Fruit fly (Drosophila melanogaster) whole organism, embryonic: ENCODE measurements around the gene CG42272.

Experiments
- ATbp ChIP-seq: fragments of 200-800 bp; sonication (Bioruptor generic); optimal IDR thresholded peaks from 2 replicates; lab custom pipeline; 2017; ENCODE audit warnings: missing biosample characterization, mild to moderate bottlenecking, missing genetic modification characterization, missing genetic modification reagents
- Antp ChIP-seq: fragments of 200-800 bp; sonication (Bioruptor generic); optimal IDR thresholded peaks from 3 replicates; lab custom pipeline; 2016; ENCODE audit warnings: missing biosample characterization, missing genetic modification characterization
- Atf3 ChIP-seq: fragments of 200-800 bp; sonication (Bioruptor generic); optimal IDR thresholded peaks from 3 replicates; lab custom pipeline; 2016; ENCODE audit warnings: missing biosample characterization, missing genetic modification characterization
- C15 ChIP-seq: fragments of 200-800 bp; sonication (Bioruptor generic); IDR thresholded peaks from 3 replicates; pipeline ENCODE4 v1.3.6; 2022; ENCODE audit warnings: missing biosample characterization, missing genetic modification characterization
- CG10431 ChIP-seq: fragments of 200-800 bp; sonication (Bioruptor generic); optimal IDR thresholded peaks from 3 replicates; lab custom pipeline; 2018; ENCODE audit warnings: missing biosample characterization, mild to moderate bottlenecking, missing genetic modification characterization
- CG10959 ChIP-seq: fragments of 200-800 bp; sonication (Bioruptor generic); IDR thresholded peaks from 2 replicates; pipeline ENCODE4 v1.3.6; 2022; ENCODE audit warnings: missing biosample characterization, missing genetic modification characterization
- CG11695 ChIP-seq: fragments of 200-800 bp; sonication (Bioruptor generic); IDR thresholded peaks from 3 replicates; pipeline ENCODE4 v1.3.6; 2022; ENCODE audit warnings: missing biosample characterization, missing genetic modification characterization
- CG12236 ChIP-seq: fragments of 200-800 bp; sonication (Bioruptor generic); optimal IDR thresholded peaks from 2 replicates; lab custom pipeline; 2016; ENCODE audit warnings: missing biosample characterization, missing genetic modification characterization
- CG12744 ChIP-seq: fragments of 200-800 bp; sonication (Bioruptor generic); optimal IDR thresholded peaks from 2 replicates; lab custom pipeline; 2016; ENCODE audit warnings: missing biosample characterization, missing genetic modification characterization
- CG13424 ChIP-seq: fragments of 200-800 bp; sonication (Bioruptor generic); optimal IDR thresholded peaks from 2 replicates; lab custom pipeline; 2019; ENCODE audit warnings: missing biosample characterization, mild to moderate bottlenecking, missing genetic modification characterization, moderate library complexity
- CG14441 ChIP-seq: fragments of 200-800 bp; sonication (Bioruptor generic); IDR thresholded peaks from 2 replicates; pipeline ENCODE4 v1.3.6; 2022; ENCODE audit warnings: missing biosample characterization, missing genetic modification characterization
- CG14860 ChIP-seq: fragments of 200-800 bp; sonication (Bioruptor generic); IDR thresholded peaks from 3 replicates; pipeline ENCODE4 v1.3.6; 2022; ENCODE audit warnings: missing biosample characterization, missing genetic modification characterization; ENCODE audit not compliant: partially characterized antibody
- CG2202 ChIP-seq: fragments of 200-800 bp; sonication (Bioruptor generic); optimal IDR thresholded peaks from 2 replicates; lab custom pipeline; 2018; ENCODE audit warnings: missing biosample characterization, mild to moderate bottlenecking, missing genetic modification characterization
- CG30431 ChIP-seq: fragments of 200-800 bp; sonication (Bioruptor generic); optimal IDR thresholded peaks from 2 replicates; lab custom pipeline; 2017; ENCODE audit warnings: missing biosample characterization, missing genetic modification characterization
- CG43689 ChIP-seq: fragments of 200-800 bp; sonication (Bioruptor generic); IDR thresholded peaks from 2 replicates; pipeline ENCODE4 v1.3.6; 2022; ENCODE audit warnings: missing biosample characterization, missing genetic modification characterization
- CG4424 ChIP-seq: fragments of 200-800 bp; sonication (Bioruptor generic); optimal IDR thresholded peaks from 3 replicates; lab custom pipeline; 2016; ENCODE audit warnings: missing biosample characterization, missing genetic modification characterization
- CG6254 ChIP-seq: fragments of 200-800 bp; sonication (Bioruptor generic); optimal IDR thresholded peaks from 3 replicates; lab custom pipeline; 2017; ENCODE audit warnings: mild to moderate bottlenecking, missing biosample characterization, missing genetic modification reagents, missing genetic modification characterization
- CG8281 ChIP-seq: fragments of 200-800 bp; sonication (Bioruptor generic); optimal IDR thresholded peaks from 2 replicates; lab custom pipeline; 2018; ENCODE audit warnings: missing biosample characterization, mild to moderate bottlenecking, missing genetic modification characterization, moderate library complexity
- CG8359 ChIP-seq: fragments of 200-800 bp; sonication (Bioruptor generic); optimal IDR thresholded peaks from 2 replicates; lab custom pipeline; 2017; ENCODE audit warnings: missing biosample characterization, mild to moderate bottlenecking, missing genetic modification characterization, borderline replicate concordance
- Dip3 ChIP-seq: fragments of 200-800 bp; sonication (Bioruptor generic); optimal IDR thresholded peaks from 3 replicates; lab custom pipeline; 2016; ENCODE audit warnings: missing biosample characterization, missing genetic modification characterization
- Ets97D ChIP-seq: fragments of 200-800 bp; sonication (Bioruptor generic); optimal IDR thresholded peaks from 3 replicates; lab custom pipeline; 2016; ENCODE audit warnings: missing biosample characterization, missing genetic modification characterization
- H2.0 ChIP-seq: fragments of 200-800 bp; sonication (Bioruptor generic); IDR thresholded peaks from 2 replicates; pipeline ENCODE4 v1.3.6; 2022; ENCODE audit warnings: missing biosample characterization, missing genetic modification characterization
- HLH3B ChIP-seq: fragments of 200-800 bp; sonication (Bioruptor generic); IDR thresholded peaks from 2 replicates; pipeline ENCODE4 v1.3.6; 2022; ENCODE audit warnings: missing biosample characterization, missing genetic modification characterization
- Hr39 ChIP-seq: fragments of >200 bp; optimal IDR thresholded peaks from 2 replicates; lab custom pipeline; 2017
- Lhr ChIP-seq: fragments of 200-800 bp; sonication (Bioruptor generic); optimal IDR thresholded peaks from 3 replicates; lab custom pipeline; 2017; ENCODE audit warnings: mild to moderate bottlenecking, missing biosample characterization, missing genetic modification reagents, missing genetic modification characterization
- Lim3 ChIP-seq: fragments of 200-800 bp; sonication (Bioruptor generic); IDR thresholded peaks from 2 replicates; pipeline ENCODE4 v1.3.6; 2022; ENCODE audit warnings: missing biosample characterization, missing genetic modification characterization
- NFAT ChIP-seq: fragments of 200-800 bp; sonication (Bioruptor generic); IDR thresholded peaks from 2 replicates; pipeline ENCODE4 v1.3.6; 2022; ENCODE audit warnings: missing biosample characterization, missing genetic modification characterization
- Sin3A ChIP-seq: fragments of >200 bp; optimal IDR thresholded peaks from 2 replicates; lab custom pipeline; 2018
- Ssrp ChIP-seq: fragments of 200-800 bp; sonication (Bioruptor generic); optimal IDR thresholded peaks from 2 replicates; lab custom pipeline; 2018; ENCODE audit warnings: missing biosample characterization, mild to moderate bottlenecking, missing genetic modification characterization, moderate library complexity
- Taf1 ChIP-seq: fragments of 200-800 bp; sonication (Bioruptor generic); IDR thresholded peaks from 2 replicates; pipeline ENCODE4 v1.3.6; 2022; ENCODE audit warnings: missing biosample characterization, missing genetic modification characterization
- Trl ChIP-seq, 3 experiments: fragments of >200 bp in 2 of 3; fragments of 200-800 bp in 1 of 3; sonication (Bioruptor generic) in 1 of 3; optimal IDR thresholded peaks; 2 replicates in 1 of 3; 3 replicates in 2 of 3; lab custom pipeline; 2016 to 2017; ENCODE audit warnings: missing biosample characterization in 1 of 3, missing genetic modification characterization in 1 of 3
- amos ChIP-seq: fragments of 200-800 bp; sonication (Bioruptor generic); IDR thresholded peaks from 2 replicates; pipeline ENCODE4 v1.3.6; 2022; ENCODE audit warnings: missing biosample characterization, missing genetic modification characterization; ENCODE audit not compliant: partially characterized antibody
- crp ChIP-seq, 2 experiments: fragments of 200-800 bp; sonication (Bioruptor generic); optimal IDR thresholded peaks; 2 replicates in 1 of 2; 3 replicates in 1 of 2; lab custom pipeline; 2017; ENCODE audit warnings: missing biosample characterization in 2 of 2, missing genetic modification characterization in 2 of 2, mild to moderate bottlenecking in 1 of 2, moderate library complexity in 1 of 2
- dysf ChIP-seq: fragments of 200-800 bp; sonication (Bioruptor generic); IDR thresholded peaks from 3 replicates; pipeline ENCODE4 v1.3.6; 2022; ENCODE audit warnings: missing biosample characterization, missing genetic modification characterization
- fd102C ChIP-seq: fragments of 200-800 bp; sonication (Bioruptor generic); optimal IDR thresholded peaks from 2 replicates; lab custom pipeline; 2018; ENCODE audit warnings: missing biosample characterization, mild to moderate bottlenecking, missing genetic modification characterization, moderate library complexity
- fd64A ChIP-seq: fragments of 200-800 bp; sonication (Bioruptor generic); optimal IDR thresholded peaks from 3 replicates; lab custom pipeline; 2018; ENCODE audit warnings: missing biosample characterization, mild to moderate bottlenecking, missing genetic modification characterization
- fu2 ChIP-seq: fragments of 200-800 bp; sonication (Bioruptor generic); optimal IDR thresholded peaks from 2 replicates; lab custom pipeline; 2016; ENCODE audit warnings: missing biosample characterization, missing genetic modification characterization
- h ChIP-seq: fragments of >200 bp; optimal IDR thresholded peaks from 2 replicates; lab custom pipeline; 2017
- her ChIP-seq: fragments of 200-800 bp; sonication (Bioruptor generic); optimal IDR thresholded peaks from 2 replicates; lab custom pipeline; 2016; ENCODE audit warnings: missing biosample characterization, missing genetic modification characterization
- ind ChIP-seq: fragments of 200-800 bp; sonication (Bioruptor generic); optimal IDR thresholded peaks from 3 replicates; lab custom pipeline; 2016; ENCODE audit warnings: missing biosample characterization, missing genetic modification characterization
- inv ChIP-seq: fragments of 200-800 bp; sonication (Bioruptor generic); IDR thresholded peaks from 2 replicates; pipeline ENCODE4 v1.3.6; 2022; ENCODE audit warnings: missing biosample characterization, missing genetic modification characterization; ENCODE audit not compliant: partially characterized antibody
- kni ChIP-seq: fragments of 200-800 bp; sonication (Bioruptor generic); optimal IDR thresholded peaks from 3 replicates; lab custom pipeline; 2017; ENCODE audit warnings: mild to moderate bottlenecking, missing biosample characterization, missing genetic modification reagents, missing genetic modification characterization
- maf-S ChIP-seq: fragments of 200-800 bp; sonication (Bioruptor generic); optimal IDR thresholded peaks from 2 replicates; lab custom pipeline; 2016; ENCODE audit warnings: missing biosample characterization, missing genetic modification characterization
- phol ChIP-seq: fragments of 200-800 bp; sonication (Bioruptor generic); optimal IDR thresholded peaks from 3 replicates; lab custom pipeline; 2018; ENCODE audit warnings: missing biosample characterization, mild to moderate bottlenecking, missing genetic modification characterization, moderate library complexity
- prd ChIP-seq, 3 experiments: fragments of >200 bp in 2 of 3; fragments of 200-800 bp in 1 of 3; sonication (Bioruptor generic) in 1 of 3; optimal IDR thresholded peaks in 2 of 3; IDR thresholded peaks in 1 of 3; 2 replicates in 2 of 3; 3 replicates in 1 of 3; pipeline versions ENCODE4 v1.3.6 to Lab custom; 2017 to 2022; ENCODE audit warnings: missing biosample characterization in 1 of 3, missing genetic modification characterization in 1 of 3
- pros ChIP-seq: fragments of 200-800 bp; sonication (Bioruptor generic); optimal IDR thresholded peaks from 3 replicates; lab custom pipeline; 2019; ENCODE audit warnings: missing biosample characterization, mild to moderate bottlenecking, missing genetic modification characterization, moderate library complexity
- sima ChIP-seq: fragments of 200-800 bp; sonication (Bioruptor generic); optimal IDR thresholded peaks from 2 replicates; lab custom pipeline; 2016; ENCODE audit warnings: missing biosample characterization, missing genetic modification characterization
- so ChIP-seq: fragments of 200-800 bp; sonication (Bioruptor generic); IDR thresholded peaks from 3 replicates; pipeline ENCODE4 v1.3.6; 2022; ENCODE audit warnings: missing biosample characterization, missing genetic modification characterization
- yki ChIP-seq: fragments of >200 bp; optimal IDR thresholded peaks from 3 replicates; lab custom pipeline; 2018

The CG42272 gene

dm6 chr3L:5768532-5769497 is 34.0 kb upstream of the CG42272 start, which contains the start of the genes Ppat-Dpck and scny (continued):
- peak; percentile 67 for TF ChIP-seq phol
- no peak for TF ChIP-seq CG2202 (tag; lab: Kevin White, UChicago)
- TF ChIP-seq h = no peak
- TF ChIP-seq CG8281 (tag; lab: Kevin White, UChicago) = no peak
- TF ChIP-seq CG6254 (GFP tag; lab: Kevin White, UChicago) = no peak
- TF ChIP-seq Ssrp (tag; lab: Kevin White, UChicago) = no peak
- peak; percentile 82 for TF ChIP-seq CG14860 (GFP tag; lab: Robert Waterston, UW)
- TF ChIP-seq inv (GFP tag; lab: Robert Waterston, UW) = peak; percentile 89
- TF ChIP-seq prd (optimal IDR thresholded peaks at IDR 0.05; lab: Kevin White, UChicago) = no peak
- TF ChIP-seq prd (GFP tag; IDR thresholded peaks at IDR 0.05; lab: Robert Waterston, UW) = no peak
- TF ChIP-seq Sin3A = peak; percentile 89
- no peak for TF ChIP-seq CG11695
- peak in 1 of 2 experiments; percentile 25 for TF ChIP-seq Trl (optimal IDR thresholded peaks at IDR 0.05; lab: Kevin White, UChicago)
- no peak for TF ChIP-seq Trl (GFP tag; optimal IDR thresholded peaks at IDR 0.05; lab: Kevin White, UChicago)
- no peak for TF ChIP-seq Hr39
- TF ChIP-seq CG8359 (GFP tag; lab: Kevin White, UChicago) = no peak
- TF ChIP-seq Antp = no peak
- no peak for TF ChIP-seq Dip3 (GFP tag; lab: Kevin White, UChicago)
- TF ChIP-seq NFAT (GFP tag; lab: Robert Waterston, UW) = no peak
- peak; percentile 40 for TF ChIP-seq Lhr (GFP tag; lab: Kevin White, UChicago)
- TF ChIP-seq C15 (GFP tag; lab: Robert Waterston, UW) = no peak
- no peak for TF ChIP-seq H2.0 (GFP tag; lab: Robert Waterston, UW)
- TF ChIP-seq her (GFP tag; lab: Kevin White, UChicago) = no peak
- TF ChIP-seq HLH3B (GFP tag; lab: Robert Waterston, UW) = no peak
- no peak for TF ChIP-seq pros (GFP tag; lab: Kevin White, UChicago)
- TF ChIP-seq crp (GFP tag; optimal IDR thresholded peaks at IDR 0.05; lab: Kevin White, UChicago) = no peak
- TF ChIP-seq amos (GFP tag; lab: Robert Waterston, UW) = peak; percentile 93
- no peak for TF ChIP-seq CG30431 (GFP tag; lab: Kevin White, UChicago)
- no peak for TF ChIP-seq ind
- TF ChIP-seq Atf3 (GFP tag; lab: Kevin White, UChicago) = no peak
- no peak for TF ChIP-seq yki
- no peak for TF ChIP-seq dysf (GFP tag; lab: Robert Waterston, UW)
- no peak for TF ChIP-seq maf-S (GFP tag; lab: Kevin White, UChicago)
- TF ChIP-seq Lim3 (GFP tag; lab: Robert Waterston, UW) = no peak
- no peak for TF ChIP-seq CG43689 (GFP tag; lab: Robert Waterston, UW)
- TF ChIP-seq CG13424 = no peak
- TF ChIP-seq ATbp (GFP tag; lab: Kevin White, UChicago) = no peak
- no peak for TF ChIP-seq fu2 (GFP tag; lab: Kevin White, UChicago)
- no peak for TF ChIP-seq CG14441 (GFP tag; lab: Robert Waterston, UW)
- TF ChIP-seq sima (GFP tag; lab: Kevin White, UChicago) = no peak
- no peak for TF ChIP-seq kni
- TF ChIP-seq CG10431 (GFP tag; lab: Kevin White, UChicago) = no peak
- TF ChIP-seq Taf1 = 0 out of 2 replicates have a peak, but pooled peaks have one; percentile 13
- TF ChIP-seq CG12744 (GFP tag; lab: Kevin White, UChicago) = no peak
- TF ChIP-seq fd102C = no peak
- peak; percentile 88 for TF ChIP-seq Ets97D
- no peak for TF ChIP-seq CG10959 (GFP tag; lab: Robert Waterston, UW)
- no peak for TF ChIP-seq fd64A (GFP tag; lab: Kevin White, UChicago)
- TF ChIP-seq CG4424 (GFP tag; lab: Kevin White, UChicago) = no peak
- TF ChIP-seq so (GFP tag; lab: Robert Waterston, UW) = 0 out of 3 replicates have a peak, but pooled peaks have one; percentile 54
- no peak for TF ChIP-seq CG12236 (GFP tag; lab: Kevin White, UChicago)
